Worm (Caenorhabditis elegans): ENCODE data around the gene F07C3.9.

The F07C3.9 gene

ce11 chrV:9218655-9219389, 35.6 kb downstream of the F07C3.9 start (continued):
- TF ChIP-seq mab-5 (tag; optimal IDR thresholded peaks at IDR 0.05), result peak; percentile 81
- TF ChIP-seq lsy-2 (tag; optimal IDR thresholded peaks at IDR 0.05), result peak in 1 of 2 experiments; percentile 53
- TF ChIP-seq blmp-1 (tag; optimal IDR thresholded peaks at IDR 0.05; ENCODE audit: insufficient read depth), result no peak

- TF ChIP-seq unc-55 (GFP tag; optimal IDR thresholded peaks at IDR 0.05), result peak; percentile 48
- TF ChIP-seq mab-5 (tag; optimal IDR thresholded peaks at IDR 0.05), result peak; percentile 72
- no peak for TF ChIP-seq blmp-1 (tag; optimal IDR thresholded peaks at IDR 0.05; ENCODE audit: insufficient read depth)
- TF ChIP-seq ceh-16 (tag; optimal IDR thresholded peaks at IDR 0.05), result no peak
- no peak for TF ChIP-seq snpc-4 (tag; optimal IDR thresholded peaks at IDR 0.05)
- TF ChIP-seq R02D3.7 (tag; optimal IDR thresholded peaks at IDR 0.05), result no peak
- TF ChIP-seq sem-4 (tag; optimal IDR thresholded peaks at IDR 0.05), result no peak
- TF ChIP-seq ztf-4 (tag; optimal IDR thresholded peaks at IDR 0.05), result no peak
- peak; percentile 45 for TF ChIP-seq nhr-23 (tag; optimal IDR thresholded peaks at IDR 0.05)
- no peak for TF ChIP-seq dmd-4 (tag; optimal IDR thresholded peaks at IDR 0.05)
- TF ChIP-seq sma-9 (GFP tag; optimal IDR thresholded peaks at IDR 0.05), result peak; percentile 38
- TF ChIP-seq sma-9 (tag; optimal IDR thresholded peaks at IDR 0.05), result no peak
- TF ChIP-seq unc-39 (tag; optimal IDR thresholded peaks at IDR 0.05), result no peak
- no peak for TF ChIP-seq gmeb-1 (tag; optimal IDR thresholded peaks at IDR 0.05)
- TF ChIP-seq crh-2 (tag; optimal IDR thresholded peaks at IDR 0.05), result peak; percentile 8
- no peak for TF ChIP-seq egl-27 (tag; optimal IDR thresholded peaks at IDR 0.05)
- TF ChIP-seq nhr-11 (tag; optimal IDR thresholded peaks at IDR 0.05), result no peak
Observed at ce11 chrV:9218214-9218613, 36.2 kb downstream of the F07C3.9 start.

- no peak for TF ChIP-seq gmeb-1 (tag; optimal IDR thresholded peaks at IDR 0.05)
- no peak for TF ChIP-seq sma-9 (GFP tag; optimal IDR thresholded peaks at IDR 0.05)
- no peak for TF ChIP-seq sma-9 (tag; optimal IDR thresholded peaks at IDR 0.05)
- TF ChIP-seq egl-27 (tag; optimal IDR thresholded peaks at IDR 0.05), result no peak
- TF ChIP-seq alr-1 (tag; optimal IDR thresholded peaks at IDR 0.05), result no peak
- no peak for TF ChIP-seq sem-4 (tag; optimal IDR thresholded peaks at IDR 0.05)
- no peak for TF ChIP-seq nhr-11 (tag; optimal IDR thresholded peaks at IDR 0.05)
- no peak for TF ChIP-seq snpc-4 (tag; optimal IDR thresholded peaks at IDR 0.05)
- TF ChIP-seq mab-5 (tag; optimal IDR thresholded peaks at IDR 0.05), result no peak
- TF ChIP-seq elt-1 (tag; optimal IDR thresholded peaks at IDR 0.05), result no peak
- TF ChIP-seq ceh-16 (tag; optimal IDR thresholded peaks at IDR 0.05), result no peak
- no peak for TF ChIP-seq ama-1 (optimal IDR thresholded peaks at IDR 0.05)
- TF ChIP-seq lsy-2 (tag; optimal IDR thresholded peaks at IDR 0.05), result no peak
- TF ChIP-seq crh-2 (tag; optimal IDR thresholded peaks at IDR 0.05), result no peak
- TF ChIP-seq ZK546.5 (tag; optimal IDR thresholded peaks at IDR 0.05), result no peak
- TF ChIP-seq nhr-6 (tag; optimal IDR thresholded peaks at IDR 0.05), result no peak
- no peak for TF ChIP-seq mbf-1 (tag; optimal IDR thresholded peaks at IDR 0.05)
Observed at ce11 chrV:9217158-9217557, 37.3 kb downstream of the F07C3.9 start, which contains the start of gene pacs-1. Gene pacs-1, minus strand, starts transcription at chrV:9217258.

- TF ChIP-seq nhr-129 (tag; optimal IDR thresholded peaks at IDR 0.05) (no peak), sma-3 (GFP tag; optimal IDR thresholded peaks at IDR 0.05) (no peak), ztf-11 (tag; optimal IDR thresholded peaks at IDR 0.05) (no peak), skn-1 (tag; optimal IDR thresholded peaks at IDR 0.05) (no peak), gmeb-1 (tag; optimal IDR thresholded peaks at IDR 0.05) (no peak), nhr-10 (tag; optimal IDR thresholded peaks at IDR 0.05) (no peak), nhr-23 (tag; optimal IDR thresholded peaks at IDR 0.05) (no peak), R02D3.7 (tag; optimal IDR thresholded peaks at IDR 0.05) (no peak), lsy-2 (tag; optimal IDR thresholded peaks at IDR 0.05) (no peak), aly-2 (tag; optimal IDR thresholded peaks at IDR 0.05) (no peak), mab-5 (tag; optimal IDR thresholded peaks at IDR 0.05) (no peak), ceh-16 (tag; optimal IDR thresholded peaks at IDR 0.05) (no peak), lin-11 (tag; optimal IDR thresholded peaks at IDR 0.05) (no peak), nhr-25 (tag; optimal IDR thresholded peaks at IDR 0.05) (no peak), egl-27 (tag; optimal IDR thresholded peaks at IDR 0.05) (no peak), nhr-12 (tag; optimal IDR thresholded peaks at IDR 0.05) (no peak), fos-1 (tag; optimal IDR thresholded peaks at IDR 0.05) (no peak), sma-9 (GFP tag; optimal IDR thresholded peaks at IDR 0.05) (no peak), sma-9 (tag; optimal IDR thresholded peaks at IDR 0.05) (no peak)
Observed at ce11 chrV:9213554-9213953, 40.9 kb downstream of the F07C3.9 start, which contains the start of gene mdt-27. Gene mdt-27, minus strand, starts transcription at chrV:9213654.
